Fruit fly (Drosophila melanogaster) whole organism, embryonic: Measurements from ENCODE around the gene CG17121.

Source experiments
- BEAF-32 ChIP-seq: fragments of 200-800 bp; sonication (Bioruptor generic); optimal IDR thresholded peaks from 3 replicates; lab custom pipeline; 2017; ENCODE audit warnings: missing biosample characterization, missing genetic modification characterization, mild to moderate bottlenecking, moderate library complexity, missing genetic modification reagents
- CG10654 ChIP-seq: fragments of 200-800 bp; sonication (Bioruptor generic); optimal IDR thresholded peaks from 2 replicates; lab custom pipeline; 2016; ENCODE audit warnings: missing biosample characterization, missing genetic modification characterization
- CG11456 ChIP-seq: fragments of 200-800 bp; sonication (Bioruptor generic); IDR thresholded peaks from 3 replicates; pipeline ENCODE4 v1.3.6; 2022; ENCODE audit warnings: missing biosample characterization, missing genetic modification characterization
- CG12104 ChIP-seq: fragments of 200-800 bp; sonication (Bioruptor generic); optimal IDR thresholded peaks from 3 replicates; lab custom pipeline; 2016; ENCODE audit warnings: missing biosample characterization, missing genetic modification characterization
- CG12219 ChIP-seq: fragments of 200-800 bp; sonication (Bioruptor generic); optimal IDR thresholded peaks from 3 replicates; lab custom pipeline; 2018; ENCODE audit warnings: missing biosample characterization, mild to moderate bottlenecking, missing genetic modification characterization
- CG14014 ChIP-seq: fragments of 200-800 bp; sonication (Bioruptor generic); IDR thresholded peaks from 2 replicates; pipeline ENCODE4 v1.3.6; 2022; ENCODE audit warnings: missing biosample characterization, missing genetic modification characterization
- CG14710 ChIP-seq: fragments of 200-800 bp; sonication (Bioruptor generic); optimal IDR thresholded peaks from 3 replicates; lab custom pipeline; 2019; ENCODE audit warnings: missing biosample characterization, mild to moderate bottlenecking, missing genetic modification characterization, moderate library complexity
- CG3407 ChIP-seq: fragments of 200-800 bp; sonication (Bioruptor generic); optimal IDR thresholded peaks from 2 replicates; lab custom pipeline; 2018; ENCODE audit warnings: missing biosample characterization, mild to moderate bottlenecking, missing genetic modification characterization
- CG3847 ChIP-seq: fragments of 200-800 bp; sonication (Bioruptor generic); IDR thresholded peaks from 2 replicates; pipeline ENCODE4 v1.3.6; 2022; ENCODE audit warnings: missing biosample characterization, missing genetic modification characterization
- CG4282 ChIP-seq: fragments of 200-800 bp; sonication (Bioruptor generic); optimal IDR thresholded peaks from 2 replicates; lab custom pipeline; 2016; ENCODE audit warnings: missing biosample characterization, missing genetic modification characterization
- CG4617 ChIP-seq: fragments of 200-800 bp; sonication (Bioruptor generic); optimal IDR thresholded peaks from 3 replicates; lab custom pipeline; 2016; ENCODE audit warnings: missing biosample characterization, missing genetic modification characterization, borderline replicate concordance
- CG5953 ChIP-seq: fragments of 200-800 bp; sonication (Bioruptor generic); IDR thresholded peaks from 2 replicates; pipeline ENCODE4 v1.3.6; 2022; ENCODE audit warnings: missing biosample characterization, missing genetic modification characterization
- CG6689 ChIP-seq: fragments of 200-800 bp; sonication (Bioruptor generic); IDR thresholded peaks from 2 replicates; pipeline ENCODE4 v1.3.6; 2022; ENCODE audit warnings: missing biosample characterization, missing genetic modification characterization
- CG7357 ChIP-seq: fragments of 200-800 bp; sonication (Bioruptor generic); IDR thresholded peaks from 3 replicates; pipeline ENCODE4 v1.3.6; 2022; ENCODE audit warnings: missing biosample characterization, missing genetic modification characterization
- CG7928 ChIP-seq: fragments of 200-800 bp; sonication (Bioruptor generic); optimal IDR thresholded peaks from 2 replicates; lab custom pipeline; 2017; ENCODE audit warnings: missing biosample characterization, mild to moderate bottlenecking, missing genetic modification characterization
- CG9932 ChIP-seq: fragments of 200-800 bp; sonication (Bioruptor generic); IDR thresholded peaks from 2 replicates; pipeline ENCODE4 v1.3.6; 2022; ENCODE audit warnings: missing biosample characterization, missing genetic modification characterization
- CoRest ChIP-seq: fragments of 200-800 bp; sonication (Bioruptor generic); optimal IDR thresholded peaks from 3 replicates; lab custom pipeline; 2018; ENCODE audit warnings: missing biosample characterization, mild to moderate bottlenecking, missing genetic modification characterization, moderate library complexity
- Deaf1 ChIP-seq: fragments of 200-800 bp; optimal IDR thresholded peaks from 3 replicates; lab custom pipeline; 2019; ENCODE audit warnings: missing biosample characterization, mild to moderate bottlenecking, missing genetic modification characterization, moderate library complexity
- Dip2 ChIP-seq: fragments of 200-800 bp; sonication (Bioruptor generic); IDR thresholded peaks from 2 replicates; pipeline ENCODE4 v1.3.6; 2022; ENCODE audit warnings: missing biosample characterization, missing genetic modification characterization
- HHEX ChIP-seq: fragments of 200-800 bp; sonication (Bioruptor generic); optimal IDR thresholded peaks from 3 replicates; lab custom pipeline; 2017; ENCODE audit warnings: missing biosample characterization, mild to moderate bottlenecking, missing genetic modification characterization, missing genetic modification reagents
- Lim3 ChIP-seq: fragments of 200-800 bp; sonication (Bioruptor generic); IDR thresholded peaks from 2 replicates; pipeline ENCODE4 v1.3.6; 2022; ENCODE audit warnings: missing biosample characterization, missing genetic modification characterization
- MTF-1 ChIP-seq: fragments of 200-800 bp; sonication (Bioruptor generic); optimal IDR thresholded peaks from 2 replicates; lab custom pipeline; 2018; ENCODE audit warnings: missing biosample characterization, mild to moderate bottlenecking, missing genetic modification characterization, borderline replicate concordance
- Nf-YC ChIP-seq: fragments of 200-800 bp; optimal IDR thresholded peaks from 3 replicates; lab custom pipeline; 2019; ENCODE audit warnings: missing biosample characterization, mild to moderate bottlenecking, missing genetic modification characterization, moderate library complexity
- NfI ChIP-seq: fragments of 200-800 bp; sonication (Bioruptor generic); optimal IDR thresholded peaks from 3 replicates; lab custom pipeline; 2018; ENCODE audit warnings: missing biosample characterization, mild to moderate bottlenecking, missing genetic modification characterization, moderate library complexity
- Rx ChIP-seq: fragments of 200-800 bp; sonication (Bioruptor generic); IDR thresholded peaks from 2 replicates; pipeline ENCODE4 v1.3.6; 2022; ENCODE audit warnings: missing biosample characterization, missing genetic modification characterization
- Scr ChIP-seq: fragments of 200-800 bp; sonication (Bioruptor generic); IDR thresholded peaks from 2 replicates; pipeline ENCODE4 v1.3.6; 2022; ENCODE audit warnings: missing biosample characterization, missing genetic modification characterization; ENCODE audit not compliant: partially characterized antibody
- Sin3A ChIP-seq: fragments of >200 bp; optimal IDR thresholded peaks from 2 replicates; lab custom pipeline; 2018
- Sox102F ChIP-seq: fragments of 200-800 bp; sonication (Bioruptor generic); optimal IDR thresholded peaks from 2 replicates; lab custom pipeline; 2018; ENCODE audit warnings: missing biosample characterization, mild to moderate bottlenecking, missing genetic modification characterization, moderate library complexity
- YL-1 ChIP-seq: fragments of 200-800 bp; sonication (Bioruptor generic); optimal IDR thresholded peaks from 3 replicates; lab custom pipeline; 2017; ENCODE audit warnings: missing biosample characterization, mild to moderate bottlenecking, missing genetic modification characterization
- bcd ChIP-seq: fragments of 200-800 bp; sonication (Bioruptor generic); optimal IDR thresholded peaks from 2 replicates; lab custom pipeline; 2017; ENCODE audit warnings: missing biosample characterization, mild to moderate bottlenecking, missing genetic modification characterization
- bsh ChIP-seq, 2 experiments: fragments of 200-800 bp; sonication (Bioruptor generic); optimal IDR thresholded peaks; 2 replicates each; lab custom pipeline; 2017 to 2018; ENCODE audit warnings: mild to moderate bottlenecking in 2 of 2, missing biosample characterization in 2 of 2, missing genetic modification characterization in 2 of 2, moderate library complexity in 1 of 2
- cg ChIP-seq: fragments of 200-800 bp; sonication (Bioruptor generic); optimal IDR thresholded peaks from 3 replicates; lab custom pipeline; 2019; ENCODE audit warnings: missing biosample characterization, mild to moderate bottlenecking, missing genetic modification characterization, moderate library complexity
- croc ChIP-seq: fragments of 200-800 bp; sonication (Bioruptor generic); conservative IDR thresholded peaks from 3 replicates; pipeline ENCODE4 v1.3.6; 2022; ENCODE audit warnings: missing biosample characterization, missing genetic modification characterization
- crp ChIP-seq, 2 experiments: fragments of 200-800 bp; sonication (Bioruptor generic); optimal IDR thresholded peaks; 2 replicates in 1 of 2; 3 replicates in 1 of 2; lab custom pipeline; 2017; ENCODE audit warnings: missing biosample characterization in 2 of 2, missing genetic modification characterization in 2 of 2, mild to moderate bottlenecking in 1 of 2, moderate library complexity in 1 of 2
- disco-r ChIP-seq: fragments of 200-800 bp; sonication (Bioruptor generic); optimal IDR thresholded peaks from 2 replicates; lab custom pipeline; 2016; ENCODE audit warnings: missing biosample characterization, missing genetic modification characterization
- dpn ChIP-seq, 2 experiments: fragments of 200-800 bp; sonication (Bioruptor generic); optimal IDR thresholded peaks; 3 replicates each; lab custom pipeline; 2016; ENCODE audit warnings: missing biosample characterization in 2 of 2, missing genetic modification characterization in 2 of 2
- eve ChIP-seq, 2 experiments: fragments of >200 bp; optimal IDR thresholded peaks; 2 replicates each; lab custom pipeline; 2017; ENCODE audit warnings: missing biosample characterization in 2 of 2, missing genetic modification characterization in 2 of 2
- hbn ChIP-seq: fragments of 200-800 bp; sonication (Bioruptor generic); IDR thresholded peaks from 2 replicates; pipeline ENCODE4 v1.3.6; 2022; ENCODE audit warnings: missing biosample characterization, missing genetic modification characterization; ENCODE audit not compliant: partially characterized antibody
- jigr1 ChIP-seq: fragments of 200-800 bp; sonication (Bioruptor generic); IDR thresholded peaks from 3 replicates; pipeline ENCODE4 v1.3.6; 2022; ENCODE audit warnings: missing biosample characterization, missing genetic modification characterization
- lbe ChIP-seq: fragments of 200-800 bp; sonication (Bioruptor generic); optimal IDR thresholded peaks from 2 replicates; lab custom pipeline; 2016; ENCODE audit warnings: missing biosample characterization, mild to moderate bottlenecking, missing genetic modification characterization
- otp ChIP-seq: fragments of 200-800 bp; sonication (Bioruptor generic); IDR thresholded peaks from 3 replicates; pipeline ENCODE4, ENCODE4 v1.3.6; 2022; ENCODE audit warnings: missing biosample characterization, missing genetic modification characterization
- pfk ChIP-seq: fragments of 200-800 bp; sonication (Bioruptor generic); optimal IDR thresholded peaks from 2 replicates; lab custom pipeline; 2018; ENCODE audit warnings: missing biosample characterization, mild to moderate bottlenecking, missing genetic modification characterization, moderate library complexity
- ro ChIP-seq: fragments of 200-800 bp; sonication (Bioruptor generic); IDR thresholded peaks from 2 replicates; pipeline ENCODE4 v1.3.6; 2022; ENCODE audit warnings: missing biosample characterization, missing genetic modification characterization
- run ChIP-seq: fragments of 200-800 bp; sonication (Bioruptor generic); optimal IDR thresholded peaks from 3 replicates; lab custom pipeline; 2018; ENCODE audit warnings: missing biosample characterization, mild to moderate bottlenecking, missing genetic modification characterization
- scrt ChIP-seq: fragments of 200-800 bp; sonication (Bioruptor generic); optimal IDR thresholded peaks from 2 replicates; lab custom pipeline; 2018; ENCODE audit warnings: missing biosample characterization, mild to moderate bottlenecking, missing genetic modification characterization, moderate library complexity
- sens ChIP-seq: fragments of 200-800 bp; sonication (Bioruptor generic); peaks from one replicate; lab custom pipeline; 2016; ENCODE audit warnings: missing biosample characterization, missing genetic modification characterization
- shn ChIP-seq: fragments of 200-800 bp; sonication (Bioruptor generic); optimal IDR thresholded peaks from 3 replicates; lab custom pipeline; 2016; ENCODE audit warnings: missing biosample characterization, missing genetic modification characterization
- slbo ChIP-seq: fragments of 200-800 bp; sonication (Bioruptor generic); IDR thresholded peaks from 2 replicates; pipeline ENCODE4 v1.3.6; 2022; ENCODE audit warnings: missing biosample characterization, missing genetic modification characterization
- sob ChIP-seq: fragments of 200-800 bp; sonication (Bioruptor generic); IDR thresholded peaks from 2 replicates; pipeline ENCODE4 v1.3.6; 2022; ENCODE audit warnings: missing biosample characterization, missing genetic modification characterization
- sr ChIP-seq: fragments of 200-800 bp; sonication (Bioruptor generic); IDR thresholded peaks from 3 replicates; pipeline ENCODE4 v1.3.6; 2022; ENCODE audit warnings: missing biosample characterization, missing genetic modification characterization

CG17121 gene

dm6 chr3R:23009480-23010115 is 38.4 kb downstream of the CG17121 start (continued):
- TF ChIP-seq NfI (GFP tag; lab: Kevin White, UChicago): no peak
- TF ChIP-seq Sox102F (GFP tag; lab: Kevin White, UChicago): no peak
- TF ChIP-seq lbe (GFP tag; lab: Kevin White, UChicago): no peak
- TF ChIP-seq CG4617 (GFP tag; lab: Kevin White, UChicago): no peak
- no peak for TF ChIP-seq Scr (GFP tag; lab: Robert Waterston, UW)
- TF ChIP-seq CG9932 (GFP tag; lab: Robert Waterston, UW): peak; percentile 47
- no peak for TF ChIP-seq ro (GFP tag; lab: Robert Waterston, UW)
- peak; percentile 41; the same call in 1 of the 2 replicates for TF ChIP-seq CG14014 (GFP tag; lab: Robert Waterston, UW)
- TF ChIP-seq Dip2 (GFP tag; lab: Robert Waterston, UW): no peak
- no peak for TF ChIP-seq disco-r
- TF ChIP-seq CG12219 (GFP tag; lab: Kevin White, UChicago): no peak
- TF ChIP-seq CG10654: no peak
- no peak for TF ChIP-seq bsh (GFP tag; optimal IDR thresholded peaks at IDR 0.05; lab: Kevin White, UChicago)
- no peak for TF ChIP-seq Nf-YC
- 0 out of 3 replicates have a peak, but pooled peaks have one; percentile 41 for TF ChIP-seq CG11456 (GFP tag; lab: Robert Waterston, UW)
- TF ChIP-seq CG5953 (GFP tag; lab: Robert Waterston, UW): no peak
- 0 out of 2 replicates have a peak, but pooled peaks have one; percentile 12 for TF ChIP-seq CG3847
- TF ChIP-seq eve (GFP tag; optimal IDR thresholded peaks at IDR 0.05; lab: Kevin White, UChicago): no peak
- TF ChIP-seq CG14710 (tag; lab: Kevin White, UChicago): no peak
- TF ChIP-seq sr (GFP tag; lab: Robert Waterston, UW): no peak
- no peak for TF ChIP-seq scrt (GFP tag; lab: Kevin White, UChicago)
- TF ChIP-seq slbo: peak; percentile 61
- TF ChIP-seq pfk (GFP tag; lab: Kevin White, UChicago): no peak

DNA sequence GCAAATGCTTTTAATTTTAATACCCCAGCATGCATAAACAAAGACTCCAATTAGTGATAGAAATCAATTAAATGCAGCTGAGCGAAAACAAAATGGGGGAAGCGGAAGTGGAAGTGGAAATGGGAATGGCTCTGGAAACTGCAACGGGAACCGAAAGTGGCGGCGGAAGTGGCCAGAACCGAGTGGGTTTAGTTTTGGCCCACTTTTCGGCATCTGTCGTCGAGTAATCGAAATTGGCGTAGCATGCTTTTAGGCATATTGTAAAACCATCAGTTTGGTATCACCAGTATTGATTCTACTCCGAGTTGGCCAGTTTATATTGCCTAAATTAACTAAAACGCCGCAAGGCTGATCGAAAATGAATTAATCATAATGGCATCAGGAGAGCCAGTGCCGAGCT is 43.9 kb downstream of the CG17121 start:
- TF ChIP-seq jigr1 (GFP tag; lab: Robert Waterston, UW) (no peak), CG3407 (GFP tag; lab: Kevin White, UChicago) (no peak), otp (GFP tag; lab: Robert Waterston, UW) (0 out of 3 replicates have a peak, but pooled peaks have one; percentile 9), Rx (no peak), CG7928 (GFP tag; lab: Kevin White, UChicago) (no peak), cg (GFP tag; lab: Kevin White, UChicago) (no peak), YL-1 (GFP tag; lab: Kevin White, UChicago) (no peak), CoRest (tag; lab: Kevin White, UChicago) (no peak), Deaf1 (tag; lab: Kevin White, UChicago) (no peak), sob (GFP tag; lab: Robert Waterston, UW) (no peak), HHEX (GFP tag; lab: Kevin White, UChicago) (no peak), hbn (GFP tag; lab: Robert Waterston, UW) (no peak), Lim3 (GFP tag; lab: Robert Waterston, UW) (no peak), dpn (GFP tag; optimal IDR thresholded peaks at IDR 0.05; lab: Kevin White, UChicago) (no peak), BEAF-32 (GFP tag; lab: Kevin White, UChicago) (no peak), crp (GFP tag; optimal IDR thresholded peaks at IDR 0.05; lab: Kevin White, UChicago) (no peak), Sin3A (lab: Kevin White, UChicago) (no peak), CG6689 (GFP tag; lab: Robert Waterston, UW) (no peak), shn (GFP tag; lab: Kevin White, UChicago) (no peak), croc (GFP tag; lab: Robert Waterston, UW) (no peak), bcd (GFP tag; lab: Kevin White, UChicago) (no peak), sens (GFP tag; lab: Kevin White, UChicago) (no peak), MTF-1 (GFP tag; lab: Kevin White, UChicago) (no peak), run (tag; lab: Kevin White, UChicago) (no peak), CG7357 (GFP tag; lab: Robert Waterston, UW) (no peak), CG12104 (GFP tag; lab: Kevin White, UChicago) (no peak), CG4282 (GFP tag; lab: Kevin White, UChicago) (no peak)
